Fruit fly (Drosophila melanogaster): ENCODE measurements around the gene PTPMT1.

Gene PTPMT1

dm6 chr3R:23784925-23785680 lies 27.0 kb downstream of the PTPMT1 start:
- TF ChIP-seq CG11093 (GFP tag; IDR thresholded peaks at IDR 0.05) (no peak), CG2712 (tag; optimal IDR thresholded peaks at IDR 0.05) (no peak), CG1233 (GFP tag; optimal IDR thresholded peaks at IDR 0.05) (no peak), pb (GFP tag; optimal IDR thresholded peaks at IDR 0.05) (no peak), CG4730 (GFP tag; IDR thresholded peaks at IDR 0.05) (no peak), gem (tag; optimal IDR thresholded peaks at IDR 0.05) (no peak), CG12071 (GFP tag; optimal IDR thresholded peaks at IDR 0.05) (no peak), Kr (GFP tag; optimal IDR thresholded peaks at IDR 0.05) (no peak), emc (GFP tag; optimal IDR thresholded peaks at IDR 0.05) (no peak), CG13775 (GFP tag; optimal IDR thresholded peaks at IDR 0.05) (no peak), D19A (tag; optimal IDR thresholded peaks at IDR 0.05) (peak; percentile 27), D (optimal IDR thresholded peaks at IDR 0.05) (no peak), D (GFP tag; optimal IDR thresholded peaks at IDR 0.05) (no peak), kni (GFP tag; optimal IDR thresholded peaks at IDR 0.05) (peak; percentile 31), crp (GFP tag; optimal IDR thresholded peaks at IDR 0.05) (no peak), Rfx (GFP tag; IDR thresholded peaks at IDR 0.05) (no peak), CG17912 (GFP tag; optimal IDR thresholded peaks at IDR 0.05) (no peak), Ets65A (GFP tag) (peak; percentile 45), CG17385 (GFP tag; optimal IDR thresholded peaks at IDR 0.05) (no peak), CG1832 (GFP tag; optimal IDR thresholded peaks at IDR 0.05) (no peak), corto (GFP tag; optimal IDR thresholded peaks at IDR 0.05) (no peak), insv (GFP tag; optimal IDR thresholded peaks at IDR 0.05) (no peak), CG12299 (tag; optimal IDR thresholded peaks at IDR 0.05) (no peak), B-H2 (GFP tag; optimal IDR thresholded peaks at IDR 0.05) (no peak), ttk (GFP tag; IDR thresholded peaks at IDR 0.05) (no peak), crol (GFP tag; IDR thresholded peaks at IDR 0.05) (peak; percentile 62), hkb (optimal IDR thresholded peaks at IDR 0.05) (no peak), hkb (GFP tag; IDR thresholded peaks at IDR 0.05) (no peak), CG3281 (GFP tag; optimal IDR thresholded peaks at IDR 0.05) (no peak), ken (GFP tag; IDR thresholded peaks at IDR 0.05) (0 out of 3 replicates have a peak, but pooled peaks have one; percentile 6), CG1792 (GFP tag; optimal IDR thresholded peaks at IDR 0.05) (no peak), CG8388 (GFP tag; optimal IDR thresholded peaks at IDR 0.05) (no peak), luna (GFP tag; optimal IDR thresholded peaks at IDR 0.05) (no peak), phol (tag; optimal IDR thresholded peaks at IDR 0.05) (no peak), chm (GFP tag; IDR thresholded peaks at IDR 0.05) (no peak), CG11695 (GFP tag; IDR thresholded peaks at IDR 0.05) (no peak), CG6254 (GFP tag; optimal IDR thresholded peaks at IDR 0.05) (no peak), CG9437 (GFP tag; optimal IDR thresholded peaks at IDR 0.05) (no peak), pan (optimal IDR thresholded peaks at IDR 0.05) (no peak), pan (GFP tag; optimal IDR thresholded peaks at IDR 0.05 in 1 of 2, IDR thresholded peaks at IDR 0.05 in 1 of 2) (no peak), CG5180 (GFP tag; optimal IDR thresholded peaks at IDR 0.05) (no peak), ase (GFP tag; IDR thresholded peaks at IDR 0.05) (no peak), Atf6 (GFP tag; IDR thresholded peaks at IDR 0.05) (no peak), CrebB (tag; optimal IDR thresholded peaks at IDR 0.05) (no peak), hth (optimal IDR thresholded peaks at IDR 0.05) (no peak), TFAM (GFP tag; optimal IDR thresholded peaks at IDR 0.05) (no peak), Pdp1 (GFP tag; optimal IDR thresholded peaks at IDR 0.05) (peak in 1 of 2 experiments; percentile 8), bcd (GFP tag; optimal IDR thresholded peaks at IDR 0.05) (no peak), Blimp-1 (GFP tag; optimal IDR thresholded peaks at IDR 0.05) (peak; percentile 93), CG8924 (tag; optimal IDR thresholded peaks at IDR 0.05) (no peak), CG6175 (GFP tag; IDR thresholded peaks at IDR 0.05) (no peak)
